Fruit fly (Drosophila melanogaster): ENCODE results near the gene Klp98A.

Gene Klp98A

dm6 chr3R:27542197-27542596 is 16.7 kb downstream of the Klp98A start, which contains the start of gene Gr98b:
Gene Gr98b, plus strand, starts transcription at chr3R:27542497.
- TF ChIP-seq noc (tag; optimal IDR thresholded peaks at IDR 0.05): no peak

dm6 chr3R:27533225-27533624 is 25.7 kb downstream of the Klp98A start:
- TF ChIP-seq noc (tag; optimal IDR thresholded peaks at IDR 0.05): no peak

- no peak for TF ChIP-seq noc (tag; optimal IDR thresholded peaks at IDR 0.05)
Observed at dm6 chr3R:27520415-27520916, 38.5 kb downstream of the Klp98A start, which contains the start of gene CG12885. Gene CG12885, plus strand, starts transcription at chr3R:27520866.

DNA sequence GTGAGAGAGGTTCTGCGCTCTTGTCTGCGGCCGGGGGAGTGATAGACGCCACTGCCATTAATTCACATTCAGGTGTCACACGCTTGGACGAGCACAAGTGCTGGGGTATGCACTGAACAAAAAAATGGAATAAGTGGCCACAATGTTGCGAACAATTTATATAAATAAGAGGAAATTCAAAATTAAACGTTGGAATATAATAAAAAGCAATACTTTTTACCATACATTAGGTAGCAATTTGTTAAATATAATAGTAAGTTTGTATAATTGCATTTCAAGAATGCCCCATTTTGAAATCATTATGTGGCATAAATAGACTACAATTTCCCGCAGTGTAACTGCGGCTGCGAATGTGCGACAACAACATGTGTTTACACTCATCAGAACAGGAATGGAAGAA is 39.1 kb downstream of the Klp98A start:
- no peak for TF ChIP-seq noc (tag; optimal IDR thresholded peaks at IDR 0.05)

DNA sequence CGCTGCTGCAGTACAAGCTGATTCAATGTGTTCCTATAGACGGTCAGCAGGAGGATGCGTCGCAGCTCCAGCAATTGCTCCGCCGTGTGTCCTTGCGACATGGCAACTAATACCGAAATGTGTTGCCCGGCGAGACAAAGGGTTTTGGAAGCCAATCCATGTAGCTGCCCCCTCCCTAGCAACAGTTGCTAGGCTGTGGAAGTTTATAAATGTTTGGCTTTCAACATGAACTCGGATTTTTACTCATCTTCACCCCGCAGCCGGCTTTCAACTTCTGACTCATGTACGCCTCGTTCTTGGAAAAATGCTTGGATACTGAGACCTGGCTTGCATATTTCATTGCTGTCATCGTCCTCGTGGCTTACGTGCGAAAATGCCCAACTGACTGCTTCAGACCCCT is 41.8 kb downstream of the Klp98A start, which contains the start of gene CG13972:
Gene CG13972, minus strand, starts transcription at position 101 of the 400 bp plus-strand sequence.
- TF ChIP-seq noc (tag; optimal IDR thresholded peaks at IDR 0.05): no peak

DNA sequence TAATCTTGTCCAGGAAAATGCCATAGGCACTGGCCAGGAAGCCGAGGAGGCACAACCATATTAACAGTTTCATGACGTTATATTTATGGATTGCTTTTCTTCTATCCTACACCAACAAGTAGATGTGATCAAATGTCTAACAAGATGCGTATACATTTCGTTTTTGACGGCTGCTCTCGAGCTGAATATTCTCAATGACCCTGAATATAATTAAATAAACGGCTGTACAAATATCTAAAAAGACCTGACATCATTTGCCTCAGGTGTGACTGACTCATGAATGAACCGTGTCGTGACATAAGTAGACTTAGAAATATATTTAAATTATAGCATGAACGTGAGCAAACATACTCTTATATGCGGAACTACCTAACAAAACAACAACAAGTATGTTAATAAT is 56.1 kb downstream of the Klp98A start, which contains the start of gene CG5402:
Gene CG5402, minus strand, starts transcription at position 101 of the 400 bp plus-strand sequence.
- TF ChIP-seq noc (tag; optimal IDR thresholded peaks at IDR 0.05): no peak

- no peak for TF ChIP-seq noc (tag; optimal IDR thresholded peaks at IDR 0.05)
Observed at dm6 chr3R:27501938-27502337, 57.0 kb downstream of the Klp98A start, which contains the start of gene CG43139. Gene CG43139, minus strand, starts transcription at chr3R:27502025.

Data from whole organism, larva.